Worm (Caenorhabditis elegans): ENCODE measurements around the gene F55F10.1.
A peak's percentile ranks its signal among the peaks of the same experiment; 100 is the strongest.

The F55F10.1 gene

ce11 chrIV:4408714-4409113, 48.1 kb downstream of the F55F10.1 start:
- TF ChIP-seq ama-1 (optimal IDR thresholded peaks at IDR 0.05) (peak; percentile 15), egl-27 (tag; optimal IDR thresholded peaks at IDR 0.05) (no peak), nhr-23 (tag; optimal IDR thresholded peaks at IDR 0.05) (no peak)

- TF ChIP-seq fkh-10 (GFP tag; optimal IDR thresholded peaks at IDR 0.05) (no peak), lin-15B (tag; optimal IDR thresholded peaks at IDR 0.05) (no peak), eor-1 (tag; optimal IDR thresholded peaks at IDR 0.05) (no peak), ztf-4 (tag; optimal IDR thresholded peaks at IDR 0.05) (no peak), nhr-67 (tag; optimal IDR thresholded peaks at IDR 0.05) (no peak), tbx-2 (tag; optimal IDR thresholded peaks at IDR 0.05) (no peak), mdl-1 (tag; optimal IDR thresholded peaks at IDR 0.05) (no peak), ceh-28 (tag; optimal IDR thresholded peaks at IDR 0.05) (no peak), nfya-1 (tag; optimal IDR thresholded peaks at IDR 0.05; ENCODE audit: insufficient read depth) (no peak), nhr-25 (tag; optimal IDR thresholded peaks at IDR 0.05) (no peak)
These were observed 49.9 kb downstream of the F55F10.1 start for ce11 chrIV:4410526-4410925.

- TF ChIP-seq nhr-23 (tag; optimal IDR thresholded peaks at IDR 0.05) (no peak), pqm-1 (tag; optimal IDR thresholded peaks at IDR 0.05) (no peak), nhr-25 (tag; optimal IDR thresholded peaks at IDR 0.05) (no peak), lin-39 (tag; optimal IDR thresholded peaks at IDR 0.05) (no peak), nfya-1 (tag; optimal IDR thresholded peaks at IDR 0.05; ENCODE audit: insufficient read depth) (no peak), ztf-11 (tag; optimal IDR thresholded peaks at IDR 0.05) (no peak), ztf-4 (tag; optimal IDR thresholded peaks at IDR 0.05) (no peak), eor-1 (tag; optimal IDR thresholded peaks at IDR 0.05) (no peak), elt-1 (tag; optimal IDR thresholded peaks at IDR 0.05) (no peak), daf-12 (tag; optimal IDR thresholded peaks at IDR 0.05) (no peak)
These were observed 50.8 kb downstream of the F55F10.1 start for ce11 chrIV:4411311-4411947.

DNA sequence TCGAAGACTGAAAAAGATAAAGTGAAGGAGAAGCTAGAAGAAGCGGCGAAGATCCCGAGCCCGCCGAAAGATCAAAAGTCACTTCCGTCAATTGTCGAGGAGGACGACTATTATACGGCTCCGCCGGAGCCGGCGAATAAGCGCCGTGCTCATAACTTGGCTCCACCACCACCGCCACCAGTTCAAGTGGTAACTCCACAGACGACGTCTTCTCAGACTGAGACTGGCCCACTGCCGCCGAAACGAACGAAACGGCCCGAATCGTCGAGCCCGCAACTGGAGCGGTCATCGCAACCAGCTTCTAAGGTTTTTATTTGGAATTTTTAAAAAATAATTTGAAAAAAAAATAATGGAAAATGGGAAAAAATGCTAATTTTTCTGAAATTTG, 51.3 kb downstream of the F55F10.1 start:
- TF ChIP-seq fos-1 (tag; optimal IDR thresholded peaks at IDR 0.05) = no peak
- TF ChIP-seq ceh-28 (tag; optimal IDR thresholded peaks at IDR 0.05) = no peak
- TF ChIP-seq aly-2 (tag; optimal IDR thresholded peaks at IDR 0.05) = no peak
- no peak for TF ChIP-seq tbx-2 (tag; optimal IDR thresholded peaks at IDR 0.05)
- TF ChIP-seq nhr-76 (tag; optimal IDR thresholded peaks at IDR 0.05) = no peak
- no peak for TF ChIP-seq nhr-11 (tag; optimal IDR thresholded peaks at IDR 0.05)
- no peak for TF ChIP-seq nhr-237 (tag; optimal IDR thresholded peaks at IDR 0.05)

- TF ChIP-seq nhr-237 (tag; optimal IDR thresholded peaks at IDR 0.05) (no peak), egl-27 (tag; optimal IDR thresholded peaks at IDR 0.05) (no peak), unc-62 (GFP tag; optimal IDR thresholded peaks at IDR 0.05) (no peak), lin-39 (tag; optimal IDR thresholded peaks at IDR 0.05) (no peak), nhr-11 (tag; optimal IDR thresholded peaks at IDR 0.05) (no peak), mml-1 (tag; optimal IDR thresholded peaks at IDR 0.05) (no peak), R02D3.7 (tag; optimal IDR thresholded peaks at IDR 0.05) (no peak), ceh-16 (tag; optimal IDR thresholded peaks at IDR 0.05) (no peak), sea-2 (GFP tag; optimal IDR thresholded peaks at IDR 0.05) (no peak), zag-1 (tag; optimal IDR thresholded peaks at IDR 0.05) (no peak), nhr-77 (tag; optimal IDR thresholded peaks at IDR 0.05) (no peak)
These were observed 52.5 kb downstream of the F55F10.1 start for ce11 chrIV:4413114-4413513.

ce11 chrIV:4422029-4422428, 61.4 kb downstream of the F55F10.1 start, which contains the start of gene clec-175:
Gene clec-175, plus strand, starts transcription at chrIV:4422329.
- TF ChIP-seq pha-4 (tag; optimal IDR thresholded peaks at IDR 0.05) = no peak
- TF ChIP-seq ZK546.5 (tag; optimal IDR thresholded peaks at IDR 0.05) = no peak
- TF ChIP-seq R02D3.7 (tag; optimal IDR thresholded peaks at IDR 0.05) = no peak
- no peak for TF ChIP-seq ztf-11 (tag; optimal IDR thresholded peaks at IDR 0.05)
- no peak for TF ChIP-seq pqm-1 (tag; optimal IDR thresholded peaks at IDR 0.05)
- no peak for TF ChIP-seq ama-1 (optimal IDR thresholded peaks at IDR 0.05)
- TF ChIP-seq nhr-12 (tag; optimal IDR thresholded peaks at IDR 0.05) = no peak
- no peak for TF ChIP-seq nhr-67 (tag; optimal IDR thresholded peaks at IDR 0.05)
- no peak for TF ChIP-seq mml-1 (tag; optimal IDR thresholded peaks at IDR 0.05)
